Worm (Caenorhabditis elegans): Measurements from ENCODE around the gene sec-16A.1.

The sec-16A.1 gene

DNA sequence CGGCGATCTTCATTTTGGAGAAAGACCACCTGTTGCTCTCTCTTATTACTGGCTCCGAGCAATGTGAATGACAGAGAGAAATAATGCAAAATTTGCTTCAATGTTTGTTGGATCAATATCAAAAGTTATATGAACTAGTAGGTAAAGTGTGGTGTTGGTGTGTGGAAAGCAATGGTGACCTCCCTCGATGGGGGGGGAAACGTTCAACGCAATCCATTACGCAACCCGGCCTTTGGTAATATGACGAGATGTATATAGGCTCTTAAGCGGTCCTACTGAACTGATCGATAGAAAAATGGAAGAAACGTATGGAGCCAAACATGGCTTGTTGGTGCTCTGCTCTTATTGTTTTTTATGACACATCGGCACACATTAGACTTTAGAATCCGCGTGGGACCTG is 15.9 kb upstream of the sec-16A.1 start:
- TF ChIP-seq B0310.2 (tag; optimal IDR thresholded peaks at IDR 0.05) (no peak), ceh-36 (tag; optimal IDR thresholded peaks at IDR 0.05) (peak; percentile 16), scrt-1 (GFP tag; IDR thresholded peaks at IDR 0.05) (no peak)

ce11 chrIII:9110270-9110669 is 15.4 kb upstream of the sec-16A.1 start:
- TF ChIP-seq hmbx-1 (tag; optimal IDR thresholded peaks at IDR 0.05), result no peak
- TF ChIP-seq ama-1 (optimal IDR thresholded peaks at IDR 0.05), result no peak
- TF ChIP-seq aly-1 (tag; optimal IDR thresholded peaks at IDR 0.05), result no peak
- no peak for TF ChIP-seq tbx-37 (GFP tag; conservative IDR thresholded peaks at IDR 0.05)
- TF ChIP-seq tbx-11 (GFP tag; IDR thresholded peaks at IDR 0.05), result no peak
- no peak for TF ChIP-seq sea-1 (GFP tag; conservative IDR thresholded peaks at IDR 0.05)
- TF ChIP-seq flt-1 (GFP tag; IDR thresholded peaks at IDR 0.05), result no peak
- TF ChIP-seq B0310.2 (tag; optimal IDR thresholded peaks at IDR 0.05), result no peak
- TF ChIP-seq ceh-36 (tag; optimal IDR thresholded peaks at IDR 0.05), result no peak
- no peak for TF ChIP-seq scrt-1 (GFP tag; IDR thresholded peaks at IDR 0.05)
- TF ChIP-seq hnd-1 (tag; optimal IDR thresholded peaks at IDR 0.05), result no peak
- no peak for TF ChIP-seq ceh-13 (GFP tag; optimal IDR thresholded peaks at IDR 0.05)

DNA sequence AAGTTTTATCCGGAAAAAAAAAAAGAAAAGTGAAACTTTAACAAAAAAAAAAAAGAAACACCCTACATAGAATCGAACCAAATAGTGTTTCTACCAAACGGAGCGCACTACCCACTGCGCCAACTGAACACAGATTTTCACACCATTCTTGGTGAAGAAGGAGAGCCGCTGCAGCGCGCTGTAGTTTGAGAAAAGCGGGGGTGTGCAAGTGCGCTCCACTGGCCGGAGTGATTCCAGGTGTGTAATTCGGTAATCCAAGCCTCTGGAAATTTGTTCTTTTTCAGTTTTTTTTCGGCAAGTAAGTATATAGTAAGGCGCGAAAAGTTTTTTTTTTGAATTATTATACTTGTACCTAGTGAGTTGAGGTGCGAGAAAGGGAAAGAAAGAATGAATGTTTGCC is 14.7 kb upstream of the sec-16A.1 start:
- TF ChIP-seq pes-1 (GFP tag; IDR thresholded peaks at IDR 0.05) (peak; percentile 77), scrt-1 (GFP tag; IDR thresholded peaks at IDR 0.05) (peak; percentile 69; the same call in 1 of the 2 replicates), flt-1 (GFP tag; IDR thresholded peaks at IDR 0.05) (peak; percentile 53), tbx-37 (GFP tag; conservative IDR thresholded peaks at IDR 0.05) (0 out of 2 replicates have a peak, but pooled peaks have one; percentile 35)

ce11 chrIII:9112479-9112878 is 13.2 kb upstream of the sec-16A.1 start:
- no peak for TF ChIP-seq ceh-13 (GFP tag; optimal IDR thresholded peaks at IDR 0.05)
- TF ChIP-seq tbx-11 (GFP tag; IDR thresholded peaks at IDR 0.05), result no peak
- TF ChIP-seq ceh-36 (tag; optimal IDR thresholded peaks at IDR 0.05), result no peak
- TF ChIP-seq sea-1 (GFP tag; conservative IDR thresholded peaks at IDR 0.05), result no peak
- TF ChIP-seq aly-1 (tag; optimal IDR thresholded peaks at IDR 0.05), result peak; percentile 19
- TF ChIP-seq F13C5.2 (tag; optimal IDR thresholded peaks at IDR 0.05), result peak; percentile 67
- TF ChIP-seq flt-1 (GFP tag; IDR thresholded peaks at IDR 0.05), result no peak
- TF ChIP-seq hmg-4 (GFP tag; optimal IDR thresholded peaks at IDR 0.05), result peak; percentile 80
- TF ChIP-seq scrt-1 (GFP tag; IDR thresholded peaks at IDR 0.05), result no peak

- no peak for TF ChIP-seq hnd-1 (tag; optimal IDR thresholded peaks at IDR 0.05)
Measured at ce11 chrIII:9114076-9114475, 11.6 kb upstream of the sec-16A.1 start.

DNA sequence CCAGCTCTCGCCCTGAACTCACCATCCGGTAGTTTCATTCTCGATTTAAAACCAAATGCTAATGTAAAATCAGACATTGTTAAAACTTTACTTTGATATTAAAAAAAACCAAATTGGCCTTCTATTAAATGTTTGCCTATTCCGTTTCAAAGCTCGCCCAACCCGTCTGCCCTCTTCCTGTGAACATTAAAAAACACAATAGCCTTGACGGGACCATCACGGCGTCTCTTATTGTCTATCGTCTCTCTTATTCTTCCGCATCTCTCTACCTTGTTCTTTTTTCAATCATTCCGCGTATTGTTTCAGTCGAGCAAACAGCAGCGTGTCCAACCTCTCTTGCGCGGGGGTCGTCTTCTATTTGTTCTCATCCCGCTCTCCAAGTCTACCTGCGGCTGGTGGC is 11.0 kb upstream of the sec-16A.1 start, which contains the start of gene ZK512.1:
Gene ZK512.1 (plus strand): TSS at position 301 of the 400 bp plus-strand sequence.
- TF ChIP-seq tbx-11 (GFP tag; IDR thresholded peaks at IDR 0.05), result no peak
- TF ChIP-seq hmg-4 (GFP tag; optimal IDR thresholded peaks at IDR 0.05), result peak; percentile 23

- TF ChIP-seq B0310.2 (tag; optimal IDR thresholded peaks at IDR 0.05), result no peak
- TF ChIP-seq ceh-36 (tag; optimal IDR thresholded peaks at IDR 0.05), result no peak
- no peak for TF ChIP-seq hmbx-1 (tag; optimal IDR thresholded peaks at IDR 0.05)
- TF ChIP-seq pes-1 (GFP tag; IDR thresholded peaks at IDR 0.05), result no peak
- TF ChIP-seq tbx-11 (GFP tag; IDR thresholded peaks at IDR 0.05), result no peak
- TF ChIP-seq ets-7 (tag; optimal IDR thresholded peaks at IDR 0.05), result no peak
- TF ChIP-seq ceh-13 (GFP tag; optimal IDR thresholded peaks at IDR 0.05), result no peak
- no peak for TF ChIP-seq hnd-1 (tag; optimal IDR thresholded peaks at IDR 0.05)
- TF ChIP-seq hmg-4 (GFP tag; optimal IDR thresholded peaks at IDR 0.05), result no peak
- no peak for TF ChIP-seq flt-1 (GFP tag; IDR thresholded peaks at IDR 0.05)
- TF ChIP-seq scrt-1 (GFP tag; IDR thresholded peaks at IDR 0.05), result no peak
- TF ChIP-seq aly-1 (tag; optimal IDR thresholded peaks at IDR 0.05), result no peak
- TF ChIP-seq sea-1 (GFP tag; conservative IDR thresholded peaks at IDR 0.05), result no peak
Measured at ce11 chrIII:9115745-9116144, 9.9 kb upstream of the sec-16A.1 start.

DNA sequence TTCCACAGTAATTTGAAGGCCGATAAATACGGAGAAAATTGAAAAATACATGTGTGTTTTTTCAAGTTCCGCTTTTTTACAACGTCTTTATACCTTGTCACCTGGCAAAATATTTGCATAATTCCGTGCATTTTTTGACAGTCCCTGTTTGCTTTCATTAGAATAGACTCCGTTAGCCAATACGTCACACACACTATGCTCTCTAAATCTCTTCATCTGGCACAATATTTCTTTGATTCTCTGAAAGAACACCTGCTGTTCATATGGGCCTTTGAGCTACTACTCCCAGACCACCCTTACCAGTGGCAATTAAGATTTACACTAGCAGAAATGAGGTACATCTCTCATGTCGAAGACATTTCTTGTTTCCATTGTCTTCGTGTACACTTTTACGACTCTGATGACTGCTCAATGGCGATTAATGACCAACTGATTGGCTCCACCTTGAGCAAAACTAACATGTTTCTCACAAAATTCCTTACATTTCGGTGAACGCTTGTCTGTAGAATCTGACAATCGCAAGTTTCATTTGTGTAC is 7.3 kb upstream of the sec-16A.1 start, which contains the start of gene grl-11:
Gene grl-11 (minus strand): TSS at position 51 of the 537 bp plus-strand sequence.
- TF ChIP-seq F13C5.2 (tag; optimal IDR thresholded peaks at IDR 0.05) (no peak), tbx-11 (GFP tag; IDR thresholded peaks at IDR 0.05) (no peak), flt-1 (GFP tag; IDR thresholded peaks at IDR 0.05) (no peak), pes-1 (GFP tag; IDR thresholded peaks at IDR 0.05) (no peak), tra-4 (tag; optimal IDR thresholded peaks at IDR 0.05) (no peak), hmbx-1 (tag; optimal IDR thresholded peaks at IDR 0.05) (no peak), B0310.2 (tag; optimal IDR thresholded peaks at IDR 0.05) (no peak)

- TF ChIP-seq ets-7 (tag; optimal IDR thresholded peaks at IDR 0.05) (no peak), hnd-1 (tag; optimal IDR thresholded peaks at IDR 0.05) (no peak), tbx-11 (GFP tag; IDR thresholded peaks at IDR 0.05) (no peak), hmbx-1 (tag; optimal IDR thresholded peaks at IDR 0.05) (no peak), ama-1 (optimal IDR thresholded peaks at IDR 0.05) (no peak), tbx-37 (GFP tag; conservative IDR thresholded peaks at IDR 0.05) (no peak), tra-4 (tag; optimal IDR thresholded peaks at IDR 0.05) (no peak), ceh-36 (tag; optimal IDR thresholded peaks at IDR 0.05) (no peak), hmg-4 (GFP tag; optimal IDR thresholded peaks at IDR 0.05) (no peak), flt-1 (GFP tag; IDR thresholded peaks at IDR 0.05) (no peak), sea-1 (GFP tag; conservative IDR thresholded peaks at IDR 0.05) (no peak), pes-1 (GFP tag; IDR thresholded peaks at IDR 0.05) (no peak)
Measured at ce11 chrIII:9118921-9119606, 6.6 kb upstream of the sec-16A.1 start, which contains the start of gene ced-11. TSS of gene ced-11 (plus strand) at chrIII:9119556.
